Fruit fly (Drosophila melanogaster) whole organism, prepupa: ENCODE results near the gene hec.

ENCODE experiments used
- CG10631 ChIP-seq: fragments of 200-800 bp; sonication (Bioruptor generic); optimal IDR thresholded peaks from 2 replicates; lab custom pipeline; 2016; ENCODE audit warnings: missing biosample characterization, missing genetic modification characterization
- CG10669 ChIP-seq: fragments of 200-800 bp; sonication (Bioruptor generic); optimal IDR thresholded peaks from 3 replicates; lab custom pipeline; 2018; ENCODE audit warnings: missing biosample characterization, mild to moderate bottlenecking, missing genetic modification characterization, moderate library complexity
- CG15336 ChIP-seq: fragments of 200-800 bp; sonication (Bioruptor generic); IDR thresholded peaks from 2 replicates; pipeline ENCODE4 v1.3.6; 2022; ENCODE audit warnings: missing biosample characterization, missing genetic modification characterization
- CG1621 ChIP-seq: fragments of 200-800 bp; sonication (Bioruptor generic); optimal IDR thresholded peaks from 3 replicates; lab custom pipeline; 2018; ENCODE audit warnings: missing biosample characterization, mild to moderate bottlenecking, missing genetic modification characterization
- CG3032 ChIP-seq: fragments of 200-800 bp; optimal IDR thresholded peaks from 2 replicates; lab custom pipeline; 2019; ENCODE audit warnings: missing biosample characterization, mild to moderate bottlenecking, missing genetic modification characterization, moderate library complexity
- CG31627 ChIP-seq: fragments of 200-800 bp; sonication (Bioruptor generic); optimal IDR thresholded peaks from 3 replicates; lab custom pipeline; 2016; ENCODE audit warnings: missing biosample characterization, missing genetic modification characterization
- CG6163 ChIP-seq: fragments of 200-800 bp; sonication (Bioruptor generic); IDR thresholded peaks from 3 replicates; pipeline ENCODE4 v1.3.6; 2022; ENCODE audit warnings: missing biosample characterization, missing genetic modification characterization
- CG6276 ChIP-seq: fragments of 200-800 bp; sonication (Bioruptor generic); optimal IDR thresholded peaks from 2 replicates; lab custom pipeline; 2017; ENCODE audit warnings: missing biosample characterization, mild to moderate bottlenecking, missing genetic modification characterization
- CG6792 ChIP-seq: fragments of 200-800 bp; sonication (Bioruptor generic); optimal IDR thresholded peaks from 3 replicates; lab custom pipeline; 2016; ENCODE audit warnings: missing biosample characterization, missing genetic modification characterization
- CG6808 ChIP-seq: fragments of 200-800 bp; sonication (Bioruptor generic); optimal IDR thresholded peaks from 3 replicates; lab custom pipeline; 2017; ENCODE audit warnings: missing biosample characterization, missing genetic modification characterization, mild to moderate bottlenecking, moderate library complexity, missing genetic modification reagents
- CG6854 ChIP-seq: fragments of 200-800 bp; sonication (Bioruptor generic); optimal IDR thresholded peaks from 2 replicates; lab custom pipeline; 2017; ENCODE audit warnings: missing biosample characterization, mild to moderate bottlenecking, missing genetic modification characterization
- CG8319 ChIP-seq: fragments of 200-800 bp; sonication (Bioruptor generic); optimal IDR thresholded peaks from 3 replicates; lab custom pipeline; 2016; ENCODE audit warnings: missing biosample characterization, missing genetic modification characterization
- CG9139 ChIP-seq: fragments of 200-800 bp; sonication (Bioruptor generic); optimal IDR thresholded peaks from 3 replicates; lab custom pipeline; 2017; ENCODE audit warnings: missing biosample characterization, mild to moderate bottlenecking, missing genetic modification characterization
- Eip75B ChIP-seq: fragments of 200-800 bp; sonication (Bioruptor generic); optimal IDR thresholded peaks from 3 replicates; lab custom pipeline; 2016; ENCODE audit warnings: missing biosample characterization, missing genetic modification characterization
- Eip78C ChIP-seq: fragments of 200-800 bp; sonication (Bioruptor generic); peaks from one replicate; lab custom pipeline; 2016; ENCODE audit warnings: missing biosample characterization, missing genetic modification characterization
- Eip93F ChIP-seq: fragments of 200-800 bp; sonication (Bioruptor generic); optimal IDR thresholded peaks from 2 replicates; lab custom pipeline; 2016; ENCODE audit warnings: missing biosample characterization, mild to moderate bottlenecking, missing genetic modification characterization
- Ets96B ChIP-seq: fragments of 200-800 bp; optimal IDR thresholded peaks from 2 replicates; lab custom pipeline; 2019; ENCODE audit warnings: missing biosample characterization, mild to moderate bottlenecking, missing genetic modification characterization, moderate library complexity
- Gug ChIP-seq: fragments of 200-800 bp; sonication (Bioruptor generic); IDR thresholded peaks from 2 replicates; pipeline ENCODE4 v1.3.6; 2022; ENCODE audit warnings: missing biosample characterization, missing genetic modification characterization
- Hr38 ChIP-seq: sonication (Bioruptor generic); optimal IDR thresholded peaks from 2 replicates; lab custom pipeline; 2016; ENCODE audit warnings: missing biosample characterization, missing genetic modification characterization
- Hr39 ChIP-seq: fragments of 200-800 bp; sonication (Bioruptor generic); optimal IDR thresholded peaks from 2 replicates; lab custom pipeline; 2016; ENCODE audit warnings: missing biosample characterization, missing genetic modification characterization
- Hr4 ChIP-seq: fragments of 200-800 bp; sonication (Bioruptor generic); optimal IDR thresholded peaks from 3 replicates; lab custom pipeline; 2016; ENCODE audit warnings: missing biosample characterization, missing genetic modification characterization
- Met ChIP-seq: fragments of 200-800 bp; sonication (Bioruptor generic); optimal IDR thresholded peaks from 3 replicates; lab custom pipeline; 2016; ENCODE audit warnings: missing biosample characterization, missing genetic modification characterization
- OdsH ChIP-seq: fragments of 200-800 bp; sonication (Bioruptor generic); optimal IDR thresholded peaks from 3 replicates; lab custom pipeline; 2016; ENCODE audit warnings: missing biosample characterization, missing genetic modification characterization
- Smox ChIP-seq: fragments of 200-800 bp; sonication (Bioruptor generic); optimal IDR thresholded peaks from 3 replicates; lab custom pipeline; 2016; ENCODE audit warnings: missing biosample characterization, missing genetic modification characterization
- Sox14 ChIP-seq: fragments of 200-800 bp; sonication (Bioruptor generic); optimal IDR thresholded peaks from 3 replicates; lab custom pipeline; 2016; ENCODE audit warnings: missing biosample characterization, missing genetic modification characterization
- Sox15 ChIP-seq: fragments of 200-800 bp; sonication (Bioruptor generic); optimal IDR thresholded peaks from 3 replicates; lab custom pipeline; 2016; ENCODE audit warnings: missing biosample characterization, missing genetic modification characterization
- achi ChIP-seq: fragments of 200-800 bp; sonication (Bioruptor generic); optimal IDR thresholded peaks from 3 replicates; lab custom pipeline; 2016; ENCODE audit warnings: missing biosample characterization, missing genetic modification characterization
- cyc ChIP-seq: fragments of 200-800 bp; sonication (Bioruptor generic); optimal IDR thresholded peaks from 3 replicates; lab custom pipeline; 2016; ENCODE audit warnings: missing biosample characterization, missing genetic modification characterization
- dac ChIP-seq: fragments of 200-800 bp; sonication (Bioruptor generic); optimal IDR thresholded peaks from 2 replicates; lab custom pipeline; 2017; ENCODE audit warnings: missing biosample characterization, mild to moderate bottlenecking, missing genetic modification characterization
- dsx ChIP-seq: fragments of 200-800 bp; optimal IDR thresholded peaks from 3 replicates; lab custom pipeline; 2019; ENCODE audit warnings: missing biosample characterization, mild to moderate bottlenecking, missing genetic modification characterization, moderate library complexity; ENCODE audit not compliant: poor library complexity, severe bottlenecking
- eg ChIP-seq: fragments of 200-800 bp; sonication (Bioruptor generic); IDR thresholded peaks from 3 replicates; pipeline ENCODE4 v1.3.6; 2022; ENCODE audit warnings: missing biosample characterization, missing genetic modification characterization
- esn ChIP-seq: fragments of 200-800 bp; sonication (Bioruptor generic); optimal IDR thresholded peaks from 2 replicates; lab custom pipeline; 2016; ENCODE audit warnings: missing biosample characterization, mild to moderate bottlenecking, missing genetic modification characterization, moderate library complexity
- fd59A ChIP-seq: fragments of 200-800 bp; sonication (Bioruptor generic); optimal IDR thresholded peaks from 2 replicates; lab custom pipeline; 2017; ENCODE audit warnings: missing biosample characterization, mild to moderate bottlenecking, missing genetic modification characterization, missing genetic modification reagents
- fkh ChIP-seq: fragments of 200-800 bp; sonication (Bioruptor generic); optimal IDR thresholded peaks from 3 replicates; lab custom pipeline; 2017; ENCODE audit warnings: missing biosample characterization, mild to moderate bottlenecking, missing genetic modification characterization, moderate library complexity
- net ChIP-seq: fragments of 200-800 bp; sonication (Bioruptor generic); optimal IDR thresholded peaks from 3 replicates; lab custom pipeline; 2016; ENCODE audit warnings: missing biosample characterization, missing genetic modification characterization
- pdm3 ChIP-seq: fragments of 200-800 bp; sonication (Bioruptor generic); optimal IDR thresholded peaks from 3 replicates; lab custom pipeline; 2016; ENCODE audit warnings: missing biosample characterization, missing genetic modification characterization
- salr ChIP-seq, 2 experiments: fragments of 200-800 bp; sonication (Bioruptor generic); optimal IDR thresholded peaks; 3 replicates each; lab custom pipeline; 2016 to 2018; ENCODE audit warnings: missing biosample characterization in 2 of 2, missing genetic modification characterization in 2 of 2, mild to moderate bottlenecking in 1 of 2
- ss ChIP-seq, 2 experiments: fragments of 200-800 bp; sonication (Bioruptor generic); optimal IDR thresholded peaks; 2 replicates in 1 of 2; 3 replicates in 1 of 2; lab custom pipeline; 2017 to 2018; ENCODE audit warnings: mild to moderate bottlenecking in 2 of 2, missing biosample characterization in 2 of 2, missing genetic modification characterization in 2 of 2, moderate library complexity in 1 of 2
- svp ChIP-seq: fragments of 200-800 bp; sonication (Bioruptor generic); peaks from one replicate; lab custom pipeline; 2016; ENCODE audit warnings: missing biosample characterization, missing genetic modification characterization
- topi ChIP-seq: fragments of 200-800 bp; sonication (Bioruptor generic); optimal IDR thresholded peaks from 3 replicates; lab custom pipeline; 2016; ENCODE audit warnings: missing biosample characterization, missing genetic modification characterization

Gene hec

dm6 chrX:12976131-12976530, 18.9 kb upstream of the hec start, which contains the start of gene CG12716:
Gene CG12716, minus strand, starts transcription at chrX:12976231.
- TF ChIP-seq Hr39, result no peak
- no peak for TF ChIP-seq pdm3 (GFP tag; lab: Kevin White, UChicago)
- no peak for TF ChIP-seq Hr38
- no peak for TF ChIP-seq CG6276 (GFP tag; lab: Kevin White, UChicago)
- TF ChIP-seq ss (GFP tag; optimal IDR thresholded peaks at IDR 0.05; lab: Kevin White, UChicago), result no peak
- TF ChIP-seq CG10669 (GFP tag; lab: Kevin White, UChicago), result no peak
- no peak for TF ChIP-seq Gug
- no peak for TF ChIP-seq dac
- TF ChIP-seq eg (GFP tag; lab: Robert Waterston, UW), result no peak
- TF ChIP-seq CG10631 (GFP tag; lab: Kevin White, UChicago), result no peak
- TF ChIP-seq Sox14, result no peak
- TF ChIP-seq Eip75B (GFP tag; lab: Kevin White, UChicago), result no peak
- TF ChIP-seq CG1621 (tag; lab: Kevin White, UChicago), result no peak
- TF ChIP-seq CG8319, result no peak
- TF ChIP-seq Eip78C (GFP tag; lab: Kevin White, UChicago), result no peak
- no peak for TF ChIP-seq CG6163 (GFP tag; lab: Robert Waterston, UW)

- TF ChIP-seq eg (GFP tag; lab: Robert Waterston, UW) (no peak), OdsH (GFP tag; lab: Kevin White, UChicago) (no peak), fd59A (GFP tag; lab: Kevin White, UChicago) (no peak), CG6792 (GFP tag; lab: Kevin White, UChicago) (no peak)
Observed at dm6 chrX:12970411-12970810, 13.1 kb upstream of the hec start, which contains the start of gene CG15721. Gene CG15721, plus strand, starts transcription at chrX:12970711.

dm6 chrX:12967296-12967938, 10.2 kb upstream of the hec start, which contains the start of gene Mur11Da:
Gene Mur11Da, plus strand, starts transcription at chrX:12967888.
- TF ChIP-seq cyc (GFP tag; lab: Kevin White, UChicago) (no peak), esn (GFP tag; lab: Kevin White, UChicago) (no peak), CG8319 (no peak), eg (GFP tag; lab: Robert Waterston, UW) (no peak), Ets96B (tag; lab: Kevin White, UChicago) (no peak), Eip93F (GFP tag; lab: Kevin White, UChicago) (no peak), Hr4 (no peak), salr (GFP tag; optimal IDR thresholded peaks at IDR 0.05; lab: Kevin White, UChicago) (no peak), fkh (no peak), CG10669 (GFP tag; lab: Kevin White, UChicago) (no peak), Eip78C (GFP tag; lab: Kevin White, UChicago) (no peak), dsx (no peak), CG3032 (no peak), net (GFP tag; lab: Kevin White, UChicago) (no peak), achi (no peak)

dm6 chrX:12958920-12959319, 1.7 kb upstream of the hec start, which contains the start of gene CG32642:
Gene CG32642, plus strand, starts transcription at chrX:12959220.
- TF ChIP-seq Smox (GFP tag; lab: Kevin White, UChicago) (no peak), CG1621 (tag; lab: Kevin White, UChicago) (no peak), CG6808 (GFP tag; lab: Kevin White, UChicago) (no peak), Gug (no peak), svp (GFP tag; lab: Kevin White, UChicago) (no peak), topi (GFP tag; lab: Kevin White, UChicago) (no peak), Hr38 (no peak), CG8319 (no peak), Sox14 (no peak), Sox15 (GFP tag; lab: Kevin White, UChicago) (no peak), CG6854 (GFP tag; lab: Kevin White, UChicago) (no peak), Met (no peak), CG31627 (GFP tag; lab: Kevin White, UChicago) (no peak), esn (GFP tag; lab: Kevin White, UChicago) (no peak), CG9139 (no peak), CG15336 (no peak), CG6276 (GFP tag; lab: Kevin White, UChicago) (no peak)
